Worm (Caenorhabditis elegans) whole organism, early embryonic: ENCODE data around the gene gpdh-2.

Experiments
- F13C5.2 ChIP-seq: sonication (generic microtip); optimal IDR thresholded peaks from 2 replicates; lab custom pipeline; 2017; ENCODE audit warnings: mild to moderate bottlenecking, missing genetic modification characterization, inconsistent platforms, missing compliant biosample characterization
- aly-1 ChIP-seq: sonication (generic microtip); optimal IDR thresholded peaks from 2 replicates; lab custom pipeline; 2016; ENCODE audit warnings: missing genetic modification characterization, missing compliant biosample characterization
- ama-1 ChIP-seq: fragments of 150-350 bp; optimal IDR thresholded peaks from 2 replicates; lab custom pipeline; 2014
- ceh-36 ChIP-seq: sonication (generic microtip); optimal IDR thresholded peaks from 2 replicates; lab custom pipeline; 2016; ENCODE audit warnings: missing genetic modification characterization, inconsistent platforms, missing compliant biosample characterization
- ets-7 ChIP-seq: sonication (generic microtip); optimal IDR thresholded peaks from 2 replicates; lab custom pipeline; 2016; ENCODE audit warnings: missing genotype, missing genetic modification characterization, missing compliant biosample characterization
- flt-1 ChIP-seq: fragments of 200-800 bp; sonication (Bioruptor generic); IDR thresholded peaks from 2 replicates; pipeline ENCODE4 v1.3.6; 2022; ENCODE audit warnings: missing genetic modification characterization, missing compliant biosample characterization
- hmg-4 ChIP-seq: fragments of 200-800 bp; sonication (Bioruptor generic); optimal IDR thresholded peaks from 2 replicates; lab custom pipeline; 2018; ENCODE audit warnings: mild to moderate bottlenecking, missing genetic modification characterization, missing compliant biosample characterization
- pes-1 ChIP-seq: fragments of 200-800 bp; sonication (Bioruptor generic); IDR thresholded peaks from 2 replicates; pipeline ENCODE4 v1.3.6; 2022; ENCODE audit warnings: missing genetic modification reagents, missing genetic modification characterization, missing compliant biosample characterization
- scrt-1 ChIP-seq: fragments of 200-800 bp; sonication (Bioruptor generic); IDR thresholded peaks from 2 replicates; pipeline ENCODE4 v1.3.6; 2022; ENCODE audit warnings: missing genetic modification characterization, missing compliant biosample characterization
- tbx-11 ChIP-seq: fragments of 200-800 bp; sonication (Bioruptor generic); IDR thresholded peaks from 2 replicates; pipeline ENCODE4 v1.3.6; 2022; ENCODE audit warnings: missing genetic modification characterization, missing compliant biosample characterization
- tbx-37 ChIP-seq: fragments of 200-800 bp; sonication (Bioruptor generic); conservative IDR thresholded peaks from 2 replicates; pipeline ENCODE4 v1.3.6; 2022; ENCODE audit warnings: missing genetic modification reagents, missing genetic modification characterization, missing compliant biosample characterization
- tra-4 ChIP-seq: sonication (generic microtip); optimal IDR thresholded peaks from 2 replicates; lab custom pipeline; 2017; ENCODE audit warnings: missing genetic modification characterization, missing compliant biosample characterization

ce11 chrIII:9853667-9854620, 5.0 kb downstream of the gpdh-2 start:
- TF ChIP-seq aly-1 (tag; lab: Kevin White, UChicago), result no peak
- no peak for TF ChIP-seq ceh-36
- TF ChIP-seq hmg-4, result no peak
- no peak for TF ChIP-seq F13C5.2 (tag; lab: Kevin White, UChicago)
- TF ChIP-seq scrt-1, result no peak
- TF ChIP-seq tbx-11, result no peak
- no peak for TF ChIP-seq ets-7 (tag; lab: Kevin White, UChicago)
- peak; percentile 35 for TF ChIP-seq ama-1 (lab: Kevin White, UChicago)
- TF ChIP-seq tbx-37 (GFP tag; lab: Robert Waterston, UW), result no peak
- no peak for TF ChIP-seq flt-1
- TF ChIP-seq pes-1 (GFP tag; lab: Robert Waterston, UW), result no peak
- TF ChIP-seq tra-4 (tag; lab: Kevin White, UChicago), result no peak
